Fruit fly (Drosophila melanogaster) Kc167 (cell line): ENCODE measurements around the gene CG12121.

Source experiments
- Myc ChIP-seq: fragments of >200 bp; optimal IDR thresholded peaks from 2 replicates; lab custom pipeline; 2017; ENCODE audit warnings: missing external identifiers
- Sin3A ChIP-seq: fragments of >200 bp; optimal IDR thresholded peaks from 2 replicates; lab custom pipeline; 2018; ENCODE audit warnings: missing external identifiers
- h ChIP-seq: fragments of >200 bp; optimal IDR thresholded peaks from 3 replicates; lab custom pipeline; 2018; ENCODE audit warnings: missing external identifiers
- insv ChIP-seq: fragments of >200 bp; optimal IDR thresholded peaks from 3 replicates; lab custom pipeline; 2018; ENCODE audit warnings: missing external identifiers
- psq ChIP-seq: fragments of >200 bp; optimal IDR thresholded peaks from 2 replicates; lab custom pipeline; 2017; ENCODE audit warnings: missing external identifiers
- ttk ChIP-seq: sonication (Bioruptor generic); optimal IDR thresholded peaks from 2 replicates; lab custom pipeline; 2017; ENCODE audit warnings: missing external identifiers

Gene CG12121

dm6 chrX:9248040-9248439 lies 15.9 kb upstream of the CG12121 start:
- TF ChIP-seq Myc (lab: Kevin White, UChicago) (no peak), insv (lab: Kevin White, UChicago) (no peak), h (lab: Kevin White, UChicago) (no peak), Sin3A (lab: Kevin White, UChicago) (no peak), ttk (no peak), psq (no peak)

dm6 chrX:9247171-9247783 lies 15.1 kb upstream of the CG12121 start, which contains the start of the genes amx and Dsor1:
Gene amx (minus strand): TSS chrX:9247336.
Gene Dsor1 (plus strand): TSS chrX:9247342.
- TF ChIP-seq insv (lab: Kevin White, UChicago) (no peak), h (lab: Kevin White, UChicago) (no peak), ttk (no peak), psq (no peak), Sin3A (lab: Kevin White, UChicago) (no peak), Myc (lab: Kevin White, UChicago) (no peak)

- TF ChIP-seq ttk (no peak), Myc (lab: Kevin White, UChicago) (no peak), psq (no peak), Sin3A (lab: Kevin White, UChicago) (no peak), h (lab: Kevin White, UChicago) (no peak), insv (lab: Kevin White, UChicago) (no peak)
Measured at dm6 chrX:9243417-9243884, 11.3 kb upstream of the CG12121 start, which contains the start of the genes mxc and Larp7. Gene mxc (minus strand): TSS chrX:9243467. Gene Larp7 (plus strand): TSS chrX:9243817.

- no peak for TF ChIP-seq Sin3A (lab: Kevin White, UChicago)
- no peak for TF ChIP-seq psq
- TF ChIP-seq h (lab: Kevin White, UChicago), result no peak
- no peak for TF ChIP-seq ttk
- TF ChIP-seq insv (lab: Kevin White, UChicago), result no peak
- no peak for TF ChIP-seq Myc (lab: Kevin White, UChicago)
Measured at dm6 chrX:9236485-9236884, 4.3 kb upstream of the CG12121 start, which contains the start of gene Ir8a. Gene Ir8a (minus strand): TSS chrX:9236585.

- TF ChIP-seq Myc (lab: Kevin White, UChicago) (no peak), insv (lab: Kevin White, UChicago) (no peak), h (lab: Kevin White, UChicago) (no peak), Sin3A (lab: Kevin White, UChicago) (no peak), ttk (no peak), psq (no peak)
Measured at dm6 chrX:9226837-9227236, 5.3 kb downstream of the CG12121 start, which contains the start of gene Gr8a. Gene Gr8a (plus strand): TSS chrX:9227137.

DNA sequence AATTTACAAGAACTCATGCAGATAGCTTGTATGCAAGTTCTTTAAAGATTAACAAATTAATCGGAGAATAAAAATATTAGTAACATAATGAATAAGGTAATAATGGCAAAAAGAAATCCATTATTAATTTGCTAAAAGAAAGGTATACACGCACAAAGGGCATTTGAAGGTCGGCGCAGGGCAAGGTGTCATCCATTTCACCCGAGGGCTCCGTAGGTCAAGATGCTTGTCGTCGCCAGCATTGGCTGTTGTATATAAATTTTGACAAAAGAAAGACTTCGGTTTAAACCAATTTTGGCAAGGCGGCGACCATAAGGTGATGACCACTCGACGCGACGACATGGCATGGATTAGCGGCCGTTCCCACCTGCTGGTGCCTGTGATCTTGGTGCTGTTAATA lies 7.0 kb downstream of the CG12121 start, which contains the start of gene CG15370:
CG15370 (plus strand) TSS at position 301 of the 400 bp plus-strand sequence.
- TF ChIP-seq Sin3A (lab: Kevin White, UChicago) (no peak), insv (lab: Kevin White, UChicago) (no peak), h (lab: Kevin White, UChicago) (no peak), psq (no peak), ttk (no peak), Myc (lab: Kevin White, UChicago) (no peak)

DNA sequence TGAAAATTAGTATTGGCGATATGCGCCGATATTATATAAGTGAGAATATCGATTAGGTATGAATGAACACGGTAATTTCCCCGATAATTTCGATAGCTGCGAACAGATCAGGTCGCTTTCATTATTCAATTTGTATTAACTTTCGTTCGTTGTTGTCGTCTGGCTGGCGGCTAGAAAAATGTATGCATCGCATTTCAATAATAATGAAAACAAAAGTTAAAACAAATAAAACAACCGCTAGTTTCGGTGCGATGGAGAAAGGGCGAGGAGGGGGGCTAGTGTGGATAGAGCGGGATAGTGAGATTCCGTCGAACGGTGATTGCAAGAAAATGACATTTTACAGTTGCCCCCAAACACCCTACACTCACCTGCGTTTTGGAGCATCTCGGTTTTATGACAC lies 7.8 kb downstream of the CG12121 start:
- TF ChIP-seq Sin3A (lab: Kevin White, UChicago) (no peak), h (lab: Kevin White, UChicago) (no peak), Myc (lab: Kevin White, UChicago) (no peak), ttk (no peak), insv (lab: Kevin White, UChicago) (no peak), psq (no peak)

dm6 chrX:9223182-9223581 lies 9.0 kb downstream of the CG12121 start, which contains the start of gene t:
Gene t (minus strand): TSS chrX:9223257.
- TF ChIP-seq Myc (lab: Kevin White, UChicago) (no peak), Sin3A (lab: Kevin White, UChicago) (no peak), h (lab: Kevin White, UChicago) (no peak), psq (no peak), insv (lab: Kevin White, UChicago) (no peak), ttk (no peak)

DNA sequence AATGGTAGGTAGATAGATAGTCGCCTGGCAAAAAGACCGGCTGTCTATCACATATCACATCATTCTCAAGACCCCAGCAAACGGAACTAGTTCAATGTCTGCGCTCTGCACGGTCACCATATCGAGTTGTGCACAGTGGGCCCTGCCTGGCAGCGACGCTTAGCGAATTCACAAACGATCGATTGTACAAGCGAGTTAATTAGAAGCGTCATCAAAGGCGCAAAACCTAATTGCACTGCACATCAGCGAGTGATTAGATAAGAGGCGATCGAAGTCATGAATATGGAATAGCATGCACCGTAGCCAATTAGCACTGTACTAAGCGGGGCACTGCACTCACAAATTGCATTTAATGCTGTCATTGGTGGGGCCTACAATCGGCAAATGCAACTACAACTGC lies 11.7 kb downstream of the CG12121 start:
- TF ChIP-seq psq (no peak), Sin3A (lab: Kevin White, UChicago) (no peak), Myc (lab: Kevin White, UChicago) (no peak), insv (lab: Kevin White, UChicago) (no peak), ttk (no peak), h (lab: Kevin White, UChicago) (no peak)

DNA sequence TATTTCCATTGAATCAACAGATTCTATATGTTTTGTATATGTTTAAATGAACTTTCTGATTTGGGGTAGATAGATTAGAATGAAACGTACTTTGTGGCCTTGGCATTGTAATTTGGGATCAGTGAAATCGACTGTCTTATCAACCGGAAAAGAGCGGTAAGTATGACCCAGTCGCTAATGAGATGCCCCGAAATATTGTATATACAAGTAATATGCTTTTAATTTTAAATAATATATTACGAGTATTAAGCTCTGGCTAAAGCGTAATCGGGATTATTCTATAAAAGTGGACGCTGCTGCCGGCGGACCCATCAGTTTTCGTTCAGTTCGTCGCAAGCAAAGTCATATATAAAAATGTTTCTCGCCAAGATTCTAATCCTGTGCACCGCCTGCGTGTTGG lies 15.6 kb downstream of the CG12121 start, which contains the start of gene CG15369:
CG15369 (plus strand) TSS at position 301 of the 400 bp plus-strand sequence.
- TF ChIP-seq Sin3A (lab: Kevin White, UChicago) (no peak), h (lab: Kevin White, UChicago) (no peak), psq (no peak), ttk (no peak), Myc (lab: Kevin White, UChicago) (no peak), insv (lab: Kevin White, UChicago) (no peak)

DNA sequence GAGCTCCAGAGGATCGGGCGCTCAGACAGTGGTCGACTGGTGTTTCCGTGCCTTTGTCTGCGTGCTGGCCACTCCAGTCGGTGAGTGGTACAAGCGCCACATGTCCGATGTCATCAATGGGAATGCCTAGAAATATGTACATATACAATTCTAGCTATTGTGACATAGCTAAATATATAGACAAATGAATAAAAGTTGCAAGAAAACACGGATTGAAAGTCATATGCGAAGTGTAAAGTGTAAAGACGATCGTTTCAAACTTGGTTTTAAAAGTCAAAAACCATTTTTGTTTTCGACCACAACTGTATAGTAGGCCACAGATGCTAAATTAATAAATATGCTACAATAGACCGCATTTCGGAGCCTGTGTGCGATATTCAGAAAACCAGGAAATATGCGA lies 16.7 kb downstream of the CG12121 start, which contains the start of gene CG15368:
CG15368 (plus strand) TSS at position 301 of the 400 bp plus-strand sequence.
- no peak for TF ChIP-seq psq
- TF ChIP-seq insv (lab: Kevin White, UChicago), result no peak
- TF ChIP-seq h (lab: Kevin White, UChicago), result no peak
- no peak for TF ChIP-seq Myc (lab: Kevin White, UChicago)
- no peak for TF ChIP-seq Sin3A (lab: Kevin White, UChicago)
- TF ChIP-seq ttk, result no peak

dm6 chrX:9214576-9214975 lies 17.6 kb downstream of the CG12121 start, which contains the start of gene Obp8a:
Gene Obp8a (plus strand): TSS chrX:9214876.
- no peak for TF ChIP-seq ttk
- TF ChIP-seq Myc (lab: Kevin White, UChicago), result no peak
